Worm (Caenorhabditis elegans) whole organism, L1 larva: ENCODE data around the gene C07G1.6.

Experiments used
- C04F5.9 ChIP-seq: sonication (generic microtip); optimal IDR thresholded peaks from 2 replicates; lab custom pipeline; 2016; ENCODE audit warnings: missing genetic modification characterization, missing compliant biosample characterization
- C34B4.2 ChIP-seq: sonication (generic microtip); optimal IDR thresholded peaks from 2 replicates; lab custom pipeline; 2017; ENCODE audit warnings: mild to moderate bottlenecking, missing genetic modification characterization, missing compliant biosample characterization
- F16B12.6 ChIP-seq: fragments of 150-350 bp; optimal IDR thresholded peaks from 2 replicates; lab custom pipeline; 2014; ENCODE audit warnings: missing biosample characterization, missing genetic modification characterization
- aha-1 ChIP-seq: fragments of 150-350 bp; optimal IDR thresholded peaks from 2 replicates; lab custom pipeline; 2014; ENCODE audit warnings: missing biosample characterization, missing genetic modification characterization
- alr-1 ChIP-seq: fragments of 200-800 bp; sonication (Bioruptor generic); optimal IDR thresholded peaks from 2 replicates; lab custom pipeline; 2018; ENCODE audit warnings: borderline replicate concordance, mild to moderate bottlenecking, missing genetic modification characterization, missing compliant biosample characterization
- ama-1 ChIP-seq: fragments of 150-350 bp; optimal IDR thresholded peaks from 2 replicates; lab custom pipeline; 2014
- blmp-1 ChIP-seq: fragments of 150-350 bp; optimal IDR thresholded peaks from 2 replicates; lab custom pipeline; 2014; ENCODE audit warnings: missing biosample characterization, missing genetic modification characterization
- ceh-63 ChIP-seq: fragments of 200-800 bp; sonication (Bioruptor generic); optimal IDR thresholded peaks from 2 replicates; lab custom pipeline; 2018; ENCODE audit warnings: mild to moderate bottlenecking, missing genetic modification characterization, missing compliant biosample characterization
- ceh-82 ChIP-seq, 3 experiments: fragments of 150-350 bp in 1 of 3; sonication (generic microtip) in 2 of 3; optimal IDR thresholded peaks; 2 replicates each; lab custom pipeline; 2014 to 2017; ENCODE audit warnings: missing biosample characterization in 3 of 3, missing genetic modification characterization in 3 of 3
- ces-1 ChIP-seq: fragments of 150-350 bp; optimal IDR thresholded peaks from 2 replicates; lab custom pipeline; 2014; ENCODE audit warnings: missing biosample characterization, missing genetic modification reagents, missing genetic modification characterization
- efl-1 ChIP-seq, 4 experiments: fragments of 150-350 bp; optimal IDR thresholded peaks in 3 of 4; peaks in 1 of 4; 1 replicate in 1 of 4; 2 replicates in 3 of 4; lab custom pipeline; 2014; ENCODE audit warnings: missing biosample characterization in 2 of 4, missing genetic modification characterization in 2 of 4, missing genetic modification reagents in 2 of 4
- efl-3 ChIP-seq: fragments of 200-800 bp; sonication (Bioruptor generic); optimal IDR thresholded peaks from 2 replicates; lab custom pipeline; 2018; ENCODE audit warnings: mild to moderate bottlenecking, missing genetic modification characterization, missing compliant biosample characterization
- elt-2 ChIP-seq: sonication (generic microtip); optimal IDR thresholded peaks from 2 replicates; lab custom pipeline; 2016; ENCODE audit warnings: missing genetic modification characterization, mild to moderate bottlenecking, inconsistent platforms, missing compliant biosample characterization, missing genetic modification reagents
- fkh-10 ChIP-seq: sonication (generic microtip); optimal IDR thresholded peaks from 2 replicates; lab custom pipeline; 2017; ENCODE audit warnings: missing biosample characterization, missing genetic modification reagents, missing genetic modification characterization
- grh-1 ChIP-seq: fragments of 200-800 bp; sonication (Bioruptor generic); IDR thresholded peaks from 2 replicates; pipeline ENCODE4 v1.3.6; 2022; ENCODE audit warnings: missing genetic modification reagents, missing genetic modification characterization, missing compliant biosample characterization
- hlh-17 ChIP-seq: fragments of 200-800 bp; sonication (Bioruptor generic); optimal IDR thresholded peaks from 2 replicates; lab custom pipeline; 2018; ENCODE audit warnings: missing genetic modification characterization, mild to moderate bottlenecking, missing compliant biosample characterization, moderate library complexity, borderline replicate concordance
- hlh-4 ChIP-seq: sonication (generic microtip); optimal IDR thresholded peaks from 2 replicates; lab custom pipeline; 2016; ENCODE audit warnings: mild to moderate bottlenecking, missing genetic modification characterization, missing compliant biosample characterization
- hpl-2 ChIP-seq: fragments of 150-350 bp; optimal IDR thresholded peaks from 2 replicates; lab custom pipeline; 2014; ENCODE audit warnings: missing biosample characterization, missing genetic modification reagents, missing genetic modification characterization
- isw-1 ChIP-seq: fragments of 200-800 bp; sonication (Bioruptor generic); IDR thresholded peaks from 2 replicates; pipeline ENCODE4 v1.3.6; 2022; ENCODE audit warnings: missing genetic modification characterization, missing compliant biosample characterization
- jun-1 ChIP-seq: fragments of 150-350 bp; optimal IDR thresholded peaks from 2 replicates; lab custom pipeline; 2014; ENCODE audit warnings: missing biosample characterization, missing genetic modification reagents, missing genetic modification characterization
- lin-14 ChIP-seq: fragments of 200-800 bp; sonication (Bioruptor generic); optimal IDR thresholded peaks from 2 replicates; lab custom pipeline; 2018; ENCODE audit warnings: mild to moderate bottlenecking, missing genetic modification characterization, moderate library complexity, missing compliant biosample characterization
- lin-35 ChIP-seq, 2 experiments: fragments of 150-350 bp; optimal IDR thresholded peaks; 2 replicates each; lab custom pipeline; 2014; ENCODE audit warnings: missing biosample characterization in 2 of 2, missing genetic modification characterization in 2 of 2, missing genetic modification reagents in 2 of 2
- lir-3 ChIP-seq: sonication (generic microtip); optimal IDR thresholded peaks from 2 replicates; lab custom pipeline; 2016; ENCODE audit warnings: mild to moderate bottlenecking, missing genetic modification characterization, moderate library complexity, missing compliant biosample characterization; ENCODE audit not compliant: poor library complexity
- mab-9 ChIP-seq: fragments of 200-800 bp; sonication (Bioruptor generic); IDR thresholded peaks from 2 replicates; pipeline ENCODE4 v1.3.6; 2022; ENCODE audit warnings: missing genetic modification reagents, missing genetic modification characterization, missing compliant biosample characterization
- mdl-1 ChIP-seq, 2 experiments: fragments of 150-350 bp; optimal IDR thresholded peaks; 2 replicates each; lab custom pipeline; 2014 to 2017; ENCODE audit warnings: missing biosample characterization in 2 of 2, missing genetic modification characterization in 2 of 2, inconsistent platforms in 1 of 2
- mef-2 ChIP-seq: fragments of 150-350 bp; optimal IDR thresholded peaks from 2 replicates; lab custom pipeline; 2014; ENCODE audit warnings: missing biosample characterization, missing genetic modification characterization
- mep-1 ChIP-seq: fragments of 150-350 bp; optimal IDR thresholded peaks from 2 replicates; lab custom pipeline; 2014; ENCODE audit warnings: missing biosample characterization, missing genetic modification characterization
- nhr-12 ChIP-seq: sonication (generic microtip); optimal IDR thresholded peaks from 2 replicates; lab custom pipeline; 2017; ENCODE audit warnings: missing biosample characterization, missing genetic modification characterization
- nhr-19 ChIP-seq: fragments of 200-800 bp; sonication (Bioruptor generic); conservative IDR thresholded peaks from 2 replicates; pipeline ENCODE4 v1.3.6; 2022; ENCODE audit warnings: missing genetic modification characterization, missing compliant biosample characterization
- nhr-20 ChIP-seq: sonication (generic microtip); optimal IDR thresholded peaks from 2 replicates; lab custom pipeline; 2016; ENCODE audit warnings: mild to moderate bottlenecking, missing genetic modification characterization, missing compliant biosample characterization
- nhr-28 ChIP-seq: fragments of 150-350 bp; optimal IDR thresholded peaks from 2 replicates; lab custom pipeline; 2014; ENCODE audit warnings: missing biosample characterization, missing genetic modification characterization
- nhr-47 ChIP-seq: sonication (generic microtip); optimal IDR thresholded peaks from 2 replicates; lab custom pipeline; 2016; ENCODE audit warnings: mild to moderate bottlenecking, missing genetic modification characterization, moderate library complexity, missing compliant biosample characterization
- nhr-71 ChIP-seq: sonication (generic microtip); optimal IDR thresholded peaks from 2 replicates; lab custom pipeline; 2016; ENCODE audit warnings: mild to moderate bottlenecking, missing genetic modification characterization, moderate library complexity, missing compliant biosample characterization
- nhr-77 ChIP-seq: fragments of 150-350 bp; optimal IDR thresholded peaks from 2 replicates; lab custom pipeline; 2014; ENCODE audit warnings: missing biosample characterization, missing genetic modification characterization
- nhr-85 ChIP-seq: sonication (generic microtip); peaks from one replicate; lab custom pipeline; 2016; ENCODE audit warnings: missing genetic modification characterization, inconsistent platforms, missing compliant biosample characterization
- nhr-90 ChIP-seq: sonication (generic microtip); optimal IDR thresholded peaks from 2 replicates; lab custom pipeline; 2016; ENCODE audit warnings: mild to moderate bottlenecking, missing genetic modification characterization, missing compliant biosample characterization; ENCODE audit not compliant: poor library complexity
- pax-3 ChIP-seq: fragments of 200-800 bp; sonication (Bioruptor generic); optimal IDR thresholded peaks from 2 replicates; lab custom pipeline; 2018; ENCODE audit warnings: mild to moderate bottlenecking, missing genetic modification characterization, moderate library complexity, missing compliant biosample characterization
- pqm-1 ChIP-seq: sonication (generic microtip); optimal IDR thresholded peaks from 3 replicates; lab custom pipeline; 2017; ENCODE audit warnings: missing biosample characterization, missing genetic modification characterization
- rnt-1 ChIP-seq: sonication (generic microtip); optimal IDR thresholded peaks from 2 replicates; lab custom pipeline; 2016; ENCODE audit warnings: mild to moderate bottlenecking, missing genetic modification characterization, moderate library complexity, missing compliant biosample characterization
- skn-1 ChIP-seq: fragments of 150-350 bp; optimal IDR thresholded peaks from 2 replicates; lab custom pipeline; 2014; ENCODE audit warnings: missing biosample characterization, missing genetic modification characterization
- snu-23 ChIP-seq: sonication (generic microtip); optimal IDR thresholded peaks from 2 replicates; lab custom pipeline; 2016; ENCODE audit warnings: missing genetic modification characterization, missing compliant biosample characterization
- sptf-1 ChIP-seq: fragments of 150-350 bp; optimal IDR thresholded peaks from 2 replicates; lab custom pipeline; 2014; ENCODE audit warnings: missing biosample characterization, missing genetic modification characterization
- sup-37 ChIP-seq: fragments of 200-800 bp; sonication (Bioruptor generic); optimal IDR thresholded peaks from 2 replicates; lab custom pipeline; 2018; ENCODE audit warnings: mild to moderate bottlenecking, missing genetic modification characterization, missing compliant biosample characterization
- swsn-7 ChIP-seq: sonication (generic microtip); optimal IDR thresholded peaks from 2 replicates; lab custom pipeline; 2016; ENCODE audit warnings: missing genetic modification characterization, missing compliant biosample characterization
- tbx-2 ChIP-seq: sonication (generic microtip); optimal IDR thresholded peaks from 2 replicates; lab custom pipeline; 2016; ENCODE audit warnings: missing genetic modification characterization, missing compliant biosample characterization
- tlp-1 ChIP-seq: fragments of 150-350 bp; optimal IDR thresholded peaks from 2 replicates; lab custom pipeline; 2014; ENCODE audit warnings: missing biosample characterization, missing genetic modification characterization
- unc-130 ChIP-seq: fragments of 150-350 bp; optimal IDR thresholded peaks from 2 replicates; lab custom pipeline; 2017; ENCODE audit warnings: missing biosample characterization, missing genetic modification characterization, inconsistent platforms
- unc-30 ChIP-seq: sonication (generic microtip); optimal IDR thresholded peaks from 2 replicates; lab custom pipeline; 2017; ENCODE audit warnings: missing biosample characterization, missing genetic modification characterization
- unc-62 ChIP-seq: fragments of 150-350 bp; optimal IDR thresholded peaks from 2 replicates; lab custom pipeline; 2014; ENCODE audit warnings: missing biosample characterization, missing genetic modification reagents, missing genetic modification characterization
- unc-98 ChIP-seq: fragments of 200-800 bp; sonication (Bioruptor generic); IDR thresholded peaks from 2 replicates; pipeline ENCODE4 v1.3.6; 2022; ENCODE audit warnings: missing genetic modification characterization, missing compliant biosample characterization
- xbp-1 ChIP-seq: sonication (generic microtip); optimal IDR thresholded peaks from 2 replicates; lab custom pipeline; 2016; ENCODE audit warnings: missing genetic modification characterization, missing compliant biosample characterization
- zip-4 ChIP-seq: fragments of 200-800 bp; sonication (Bioruptor generic); optimal IDR thresholded peaks from 2 replicates; lab custom pipeline; 2018; ENCODE audit warnings: mild to moderate bottlenecking, missing genetic modification characterization, moderate library complexity, missing compliant biosample characterization
- ztf-11 ChIP-seq, 2 experiments: sonication (generic microtip); optimal IDR thresholded peaks; 2 replicates each; lab custom pipeline; 2016 to 2017; ENCODE audit warnings: missing genetic modification characterization in 2 of 2, missing biosample characterization in 1 of 2, missing compliant biosample characterization in 1 of 2

Gene C07G1.6

ce11 chrIV:8170264-8170663, 39.9 kb downstream of the C07G1.6 start:
- no peak for TF ChIP-seq jun-1 (tag; lab: Kevin White, UChicago)
- TF ChIP-seq unc-130 (tag; lab: Kevin White, UChicago): no peak
- TF ChIP-seq ces-1: no peak
- no peak for TF ChIP-seq xbp-1 (tag; lab: Kevin White, UChicago)
- TF ChIP-seq alr-1 (tag; lab: Kevin White, UChicago): no peak
- no peak for TF ChIP-seq ama-1
- TF ChIP-seq nhr-77 (tag; lab: Kevin White, UChicago): peak; percentile 50
- TF ChIP-seq mef-2 (tag; lab: Kevin White, UChicago): no peak
- TF ChIP-seq nhr-20 (tag; lab: Kevin White, UChicago): peak; percentile 19
- TF ChIP-seq C04F5.9 (tag; lab: Kevin White, UChicago): no peak
- no peak for TF ChIP-seq zip-4 (GFP tag; lab: Kevin White, UChicago)
- peak; percentile 67 for TF ChIP-seq blmp-1
- TF ChIP-seq hlh-17 (GFP tag; lab: Kevin White, UChicago): no peak
- TF ChIP-seq nhr-28 (tag; lab: Kevin White, UChicago): no peak
- no peak for TF ChIP-seq sptf-1 (tag; lab: Kevin White, UChicago)
- TF ChIP-seq skn-1 (tag; lab: Kevin White, UChicago): peak; percentile 10
- no peak for TF ChIP-seq nhr-47 (tag; lab: Kevin White, UChicago)
- TF ChIP-seq nhr-19 (GFP tag; lab: Robert Waterston, UW): no peak
- TF ChIP-seq rnt-1 (tag; lab: Kevin White, UChicago): no peak
- TF ChIP-seq efl-1 (optimal IDR thresholded peaks at IDR 0.05; lab: Kevin White, UChicago): no peak
- TF ChIP-seq efl-1 (GFP tag; optimal IDR thresholded peaks at IDR 0.05 in 1 of 2; lab: Kevin White, UChicago): peak in 1 of 2 experiments; percentile 50
- TF ChIP-seq nhr-12 (tag; lab: Kevin White, UChicago): no peak
- no peak for TF ChIP-seq grh-1 (GFP tag; lab: Robert Waterston, UW)
- TF ChIP-seq mep-1: peak; percentile 31
- peak; percentile 64 for TF ChIP-seq nhr-85 (tag; lab: Kevin White, UChicago)
- no peak for TF ChIP-seq isw-1 (GFP tag; lab: Robert Waterston, UW)
- TF ChIP-seq ceh-63 (GFP tag; lab: Kevin White, UChicago): no peak
- TF ChIP-seq unc-98: no peak
- no peak for TF ChIP-seq ceh-82 (tag; optimal IDR thresholded peaks at IDR 0.05; lab: Kevin White, UChicago)
- no peak for TF ChIP-seq tbx-2 (tag; lab: Kevin White, UChicago)
- no peak for TF ChIP-seq nhr-90 (tag; lab: Kevin White, UChicago)
- TF ChIP-seq mab-9 (GFP tag; lab: Robert Waterston, UW): no peak
- TF ChIP-seq efl-3 (GFP tag; lab: Kevin White, UChicago): no peak
- no peak for TF ChIP-seq unc-30
- TF ChIP-seq tlp-1: no peak
- TF ChIP-seq F16B12.6 (tag; lab: Kevin White, UChicago): no peak
- peak; percentile 36 for TF ChIP-seq snu-23 (GFP tag; lab: Kevin White, UChicago)
- TF ChIP-seq ztf-11 (tag; optimal IDR thresholded peaks at IDR 0.05; lab: Kevin White, UChicago): no peak
- no peak for TF ChIP-seq hlh-4
- no peak for TF ChIP-seq pax-3 (tag; lab: Kevin White, UChicago)
- TF ChIP-seq lin-35 (GFP tag; optimal IDR thresholded peaks at IDR 0.05; lab: Kevin White, UChicago): no peak
- TF ChIP-seq C34B4.2 (tag; lab: Kevin White, UChicago): no peak
- TF ChIP-seq swsn-7 (tag; lab: Kevin White, UChicago): no peak
- no peak for TF ChIP-seq lir-3
- TF ChIP-seq mdl-1 (tag; optimal IDR thresholded peaks at IDR 0.05; lab: Kevin White, UChicago): no peak
- no peak for TF ChIP-seq elt-2 (tag; lab: Kevin White, UChicago)
- TF ChIP-seq unc-62: no peak
- no peak for TF ChIP-seq pqm-1
- TF ChIP-seq hpl-2: no peak
- TF ChIP-seq fkh-10: no peak
- no peak for TF ChIP-seq aha-1 (tag; lab: Kevin White, UChicago)
- TF ChIP-seq nhr-71 (tag; lab: Kevin White, UChicago): no peak
- no peak for TF ChIP-seq sup-37 (GFP tag; lab: Kevin White, UChicago)
- peak; percentile 69 for TF ChIP-seq lin-14 (GFP tag; lab: Kevin White, UChicago)
